Fruit fly (Drosophila melanogaster): ENCODE measurements around the gene CG46059.

- no peak for TF ChIP-seq CG8478 (optimal IDR thresholded peaks at IDR 0.05)
- peak in 1 of 2 experiments; percentile 17 for TF ChIP-seq CTCF (optimal IDR thresholded peaks at IDR 0.05)
These were observed 2.2 kb upstream of the CG46059 start, which contains the start of the genes gammaTub37C and pigeon for dm6 chr2L:19185676-19186239.

All from S2 (cell line).